Worm (Caenorhabditis elegans) whole organism, L4 larva: Measurements from ENCODE around the gene unc-71.
A peak's percentile ranks its signal among the peaks of the same experiment; 100 is the strongest.

Source experiments
- F44E2.7 ChIP-seq: fragments of 200-800 bp; sonication (Bioruptor generic); IDR thresholded peaks from 2 replicates; pipeline ENCODE4 v2.1.2; 2022; ENCODE audit warnings: missing genetic modification characterization, missing compliant biosample characterization
- R02D3.7 ChIP-seq: fragments of 150-350 bp; sonication (generic microtip); optimal IDR thresholded peaks from 3 replicates; lab custom pipeline; 2014; ENCODE audit warnings: missing biosample characterization, missing genetic modification characterization
- T26A8.4 ChIP-seq: fragments of 200-800 bp; sonication (Bioruptor generic); IDR thresholded peaks from 2 replicates; pipeline ENCODE4 v1.3.6; 2022; ENCODE audit warnings: missing genetic modification characterization, missing compliant biosample characterization
- ZK337.2 ChIP-seq: fragments of 200-800 bp; sonication (Bioruptor generic); IDR thresholded peaks from 2 replicates; pipeline ENCODE4 v1.3.6; 2022; ENCODE audit warnings: missing genetic modification reagents, missing genetic modification characterization, missing compliant biosample characterization
- aha-1 ChIP-seq: fragments of 150-350 bp; peaks from one replicate; lab custom pipeline; 2014; ENCODE audit warnings: missing biosample characterization, missing genetic modification characterization
- ama-1 ChIP-seq: fragments of 150-350 bp; optimal IDR thresholded peaks from 2 replicates; lab custom pipeline; 2014; ENCODE audit warnings: inconsistent platforms, mixed read lengths
- arid-1 ChIP-seq: fragments of 200-800 bp; sonication (Bioruptor generic); conservative IDR thresholded peaks from 2 replicates; pipeline ENCODE4 v1.3.6; 2022; ENCODE audit warnings: missing genetic modification reagents, missing genetic modification characterization, missing compliant biosample characterization
- ceh-20 ChIP-seq: fragments of 200-800 bp; sonication (Bioruptor generic); IDR thresholded peaks from 2 replicates; pipeline ENCODE4 v1.3.6; 2022; ENCODE audit warnings: missing genetic modification reagents, missing genetic modification characterization, missing compliant biosample characterization
- cey-2 ChIP-seq: sonication (generic microtip); optimal IDR thresholded peaks from 3 replicates; lab custom pipeline; 2017; ENCODE audit warnings: missing genetic modification characterization, mild to moderate bottlenecking, missing compliant biosample characterization, antibody characterized with exemption, borderline replicate concordance; ENCODE audit not compliant: insufficient read depth
- ctbp-1 ChIP-seq: fragments of 200-800 bp; sonication (Bioruptor generic); IDR thresholded peaks from 2 replicates; pipeline ENCODE4 v1.3.6; 2022; ENCODE audit warnings: missing genetic modification reagents, missing genetic modification characterization, missing compliant biosample characterization
- daf-16 ChIP-seq, 3 experiments: sonication (generic microtip); optimal IDR thresholded peaks; 2 replicates each; lab custom pipeline; 2016 to 2017; ENCODE audit warnings: missing genetic modification characterization in 3 of 3, missing genetic modification reagents in 3 of 3, mild to moderate bottlenecking in 2 of 3, missing compliant biosample characterization in 2 of 3, missing biosample characterization in 1 of 3, moderate library complexity in 1 of 3
- daf-8 ChIP-seq: fragments of 200-800 bp; sonication (Bioruptor generic); IDR thresholded peaks from 2 replicates; pipeline ENCODE4 v1.3.6; 2022; ENCODE audit warnings: missing genetic modification characterization, missing compliant biosample characterization
- dmd-8 ChIP-seq: fragments of 200-800 bp; sonication (Bioruptor generic); IDR thresholded peaks from 2 replicates; pipeline ENCODE4 v1.3.6; 2022; ENCODE audit warnings: missing genetic modification characterization, missing compliant biosample characterization
- dmd-9 ChIP-seq: fragments of 200-800 bp; sonication (Bioruptor generic); IDR thresholded peaks from 2 replicates; pipeline ENCODE4 v1.3.6; 2022; ENCODE audit warnings: missing genetic modification reagents, missing genetic modification characterization, missing compliant biosample characterization
- duxl-1 ChIP-seq: sonication (generic microtip); optimal IDR thresholded peaks from 2 replicates; lab custom pipeline; 2016; ENCODE audit warnings: mild to moderate bottlenecking, missing genetic modification characterization, moderate library complexity, missing compliant biosample characterization; ENCODE audit not compliant: poor library complexity
- dve-1 ChIP-seq: sonication (generic microtip); optimal IDR thresholded peaks from 2 replicates; lab custom pipeline; 2017; ENCODE audit warnings: antibody characterized with exemption, mild to moderate bottlenecking, missing genetic modification characterization, missing compliant biosample characterization; ENCODE audit not compliant: insufficient read depth
- egl-43 ChIP-seq: fragments of 200-800 bp; sonication (Bioruptor generic); IDR thresholded peaks from 2 replicates; pipeline ENCODE4 v1.3.6; 2022; ENCODE audit warnings: missing genetic modification reagents, missing genetic modification characterization, missing compliant biosample characterization
- fos-1 ChIP-seq: fragments of 150-350 bp; optimal IDR thresholded peaks from 2 replicates; lab custom pipeline; 2014; ENCODE audit warnings: missing biosample characterization, missing genetic modification characterization
- hif-1 ChIP-seq, 2 experiments: sonication (generic microtip); optimal IDR thresholded peaks; 2 replicates each; lab custom pipeline; 2016 to 2017; ENCODE audit warnings: missing compliant biosample characterization in 2 of 2, missing genetic modification characterization in 2 of 2, missing genetic modification reagents in 2 of 2, missing genotype in 2 of 2, mild to moderate bottlenecking in 1 of 2
- hlh-30 ChIP-seq: sonication (generic microtip); optimal IDR thresholded peaks from 2 replicates; lab custom pipeline; 2017; ENCODE audit warnings: antibody characterized with exemption, mild to moderate bottlenecking, missing genetic modification characterization, missing compliant biosample characterization; ENCODE audit not compliant: insufficient read depth
- jun-1 ChIP-seq: fragments of 150-350 bp; optimal IDR thresholded peaks from 2 replicates; lab custom pipeline; 2014; ENCODE audit warnings: missing biosample characterization, missing genetic modification reagents, missing genetic modification characterization
- lin-13 ChIP-seq: fragments of 150-350 bp; optimal IDR thresholded peaks from 2 replicates; lab custom pipeline; 2014; ENCODE audit warnings: missing biosample characterization, missing genetic modification reagents, missing genetic modification characterization
- lin-39 ChIP-seq: fragments of 150-350 bp; optimal IDR thresholded peaks from 2 replicates; lab custom pipeline; 2014; ENCODE audit warnings: missing biosample characterization, missing genetic modification reagents, missing genetic modification characterization
- madf-9 ChIP-seq: fragments of 200-800 bp; sonication (Bioruptor generic); conservative IDR thresholded peaks from 2 replicates; pipeline ENCODE4 v1.3.6; 2022; ENCODE audit warnings: missing genetic modification reagents, missing genetic modification characterization, missing compliant biosample characterization
- mes-2 ChIP-seq: sonication (generic microtip); optimal IDR thresholded peaks from 2 replicates; lab custom pipeline; 2016; ENCODE audit warnings: missing genotype, mild to moderate bottlenecking, missing genetic modification characterization, missing compliant biosample characterization; ENCODE audit not compliant: poor library complexity, severe bottlenecking
- nhr-237 ChIP-seq: sonication (generic microtip); optimal IDR thresholded peaks from 2 replicates; lab custom pipeline; 2017; ENCODE audit warnings: missing biosample characterization, missing genetic modification characterization
- nhr-28 ChIP-seq: fragments of 150-350 bp; optimal IDR thresholded peaks from 2 replicates; lab custom pipeline; 2014; ENCODE audit warnings: missing biosample characterization, missing genetic modification characterization
- nhr-41 ChIP-seq: fragments of 200-800 bp; sonication (Bioruptor generic); IDR thresholded peaks from 2 replicates; pipeline ENCODE4 v1.3.6; 2022; ENCODE audit warnings: missing genetic modification reagents, missing genetic modification characterization, missing compliant biosample characterization
- nhr-6 ChIP-seq: fragments of 150-350 bp; optimal IDR thresholded peaks from 2 replicates; lab custom pipeline; 2014; ENCODE audit warnings: missing biosample characterization, missing genetic modification characterization
- nhr-76 ChIP-seq: fragments of 150-350 bp; optimal IDR thresholded peaks from 2 replicates; lab custom pipeline; 2014; ENCODE audit warnings: missing biosample characterization, missing genetic modification characterization
- pha-4 ChIP-seq, 2 experiments: fragments of 150-350 bp in 1 of 2; fragments of 200-800 bp in 1 of 2; sonication (Bioruptor generic) in 1 of 2; IDR thresholded peaks in 1 of 2; optimal IDR thresholded peaks in 1 of 2; 2 replicates each; pipeline versions ENCODE4 v1.3.6 to Lab custom; 2014 to 2022; ENCODE audit warnings: missing genetic modification characterization in 2 of 2, missing genetic modification reagents in 2 of 2, missing biosample characterization in 1 of 2, missing compliant biosample characterization in 1 of 2
- php-3 ChIP-seq: fragments of 200-800 bp; sonication (Bioruptor generic); IDR thresholded peaks from 2 replicates; pipeline ENCODE4 v1.3.6; 2022; ENCODE audit warnings: missing genetic modification reagents, missing genetic modification characterization, missing compliant biosample characterization
- pqm-1 ChIP-seq: sonication (generic microtip); optimal IDR thresholded peaks from 2 replicates; lab custom pipeline; 2017; ENCODE audit warnings: missing biosample characterization, missing genetic modification characterization
- rbr-2 ChIP-seq: sonication (generic microtip); optimal IDR thresholded peaks from 2 replicates; lab custom pipeline; 2016; ENCODE audit warnings: missing genotype, missing genetic modification characterization, missing compliant biosample characterization
- saeg-2 ChIP-seq: fragments of 200-800 bp; sonication (Bioruptor generic); IDR thresholded peaks from 2 replicates; pipeline ENCODE4 v1.3.6; 2022; ENCODE audit warnings: missing genetic modification reagents, missing genetic modification characterization, missing compliant biosample characterization
- set-16 ChIP-seq: fragments of 200-800 bp; sonication (Bioruptor generic); IDR thresholded peaks from 2 replicates; pipeline ENCODE4 v1.3.6; 2022; ENCODE audit warnings: missing genetic modification reagents, missing genetic modification characterization, missing compliant biosample characterization
- snpc-1.2 ChIP-seq: fragments of 200-800 bp; sonication (Bioruptor generic); IDR thresholded peaks from 2 replicates; pipeline ENCODE4 v1.3.6; 2022; ENCODE audit warnings: missing genetic modification reagents, missing genetic modification characterization, missing compliant biosample characterization
- spr-3 ChIP-seq: fragments of 200-800 bp; sonication (Bioruptor generic); optimal IDR thresholded peaks from 2 replicates; lab custom pipeline; 2018; ENCODE audit warnings: mild to moderate bottlenecking, missing genetic modification characterization, missing compliant biosample characterization
- tra-1 ChIP-seq: fragments of 200-800 bp; sonication (Bioruptor generic); IDR thresholded peaks from 2 replicates; pipeline ENCODE4 v1.3.6; 2022; ENCODE audit warnings: missing genetic modification reagents, missing genetic modification characterization, missing compliant biosample characterization
- unc-62 ChIP-seq, 3 experiments: fragments of 150-350 bp in 1 of 3; sonication (generic microtip); optimal IDR thresholded peaks in 2 of 3; peaks in 1 of 3; 1 replicate in 1 of 3; 2 replicates in 2 of 3; lab custom pipeline; 2014 to 2017; ENCODE audit warnings: missing biosample characterization in 3 of 3, missing genetic modification characterization in 3 of 3, missing genetic modification reagents in 3 of 3, missing genotype in 1 of 3
- vab-7 ChIP-seq: fragments of 200-800 bp; sonication (Bioruptor generic); IDR thresholded peaks from 2 replicates; pipeline ENCODE4 v1.3.6; 2022; ENCODE audit warnings: missing genetic modification reagents, missing genetic modification characterization, missing compliant biosample characterization
- zag-1 ChIP-seq: fragments of 150-350 bp; optimal IDR thresholded peaks from 2 replicates; lab custom pipeline; 2014; ENCODE audit warnings: missing biosample characterization, missing genetic modification characterization
- zfp-2 ChIP-seq: sonication (generic microtip); optimal IDR thresholded peaks from 2 replicates; lab custom pipeline; 2016; ENCODE audit warnings: mild to moderate bottlenecking, missing genetic modification characterization, missing compliant biosample characterization
- zfp-3 ChIP-seq: fragments of 200-800 bp; sonication (Bioruptor generic); conservative IDR thresholded peaks from 2 replicates; pipeline ENCODE4 v1.3.6; 2022; ENCODE audit warnings: missing genetic modification reagents, missing genetic modification characterization, missing compliant biosample characterization

unc-71 gene

DNA sequence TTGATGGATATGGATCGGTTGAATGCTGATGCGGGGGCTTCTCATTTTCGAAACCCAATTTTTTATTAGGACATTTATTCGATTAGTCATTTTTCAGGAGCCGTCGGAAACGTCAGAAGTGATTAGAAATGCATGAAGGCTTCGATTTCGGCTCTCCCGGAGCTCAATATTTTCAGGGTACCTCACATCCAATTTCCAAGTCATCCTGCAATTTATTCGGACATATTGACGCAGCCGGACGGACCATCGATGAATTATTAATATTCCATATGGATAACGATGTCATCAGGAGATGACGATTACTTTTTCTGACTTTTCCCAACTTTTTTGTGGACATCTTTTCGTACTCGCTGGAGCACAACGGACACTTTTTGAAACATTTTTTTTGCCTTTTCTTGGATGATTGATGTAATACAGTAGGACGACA lies 15.1 kb upstream of the unc-71 start (continued):
- TF ChIP-seq dve-1 (tag; lab: Kevin White, UChicago) = peak; percentile 34
- TF ChIP-seq tra-1 (GFP tag; lab: Robert Waterston, UW) = no peak
- TF ChIP-seq hlh-30 = no peak
- TF ChIP-seq R02D3.7 (tag; lab: Kevin White, UChicago) = no peak
- no peak for TF ChIP-seq fos-1
- TF ChIP-seq dmd-8 = no peak
- TF ChIP-seq nhr-76 (tag; lab: Kevin White, UChicago) = no peak
- TF ChIP-seq madf-9 (GFP tag; lab: Robert Waterston, UW) = no peak
- TF ChIP-seq ZK337.2 (GFP tag; lab: Robert Waterston, UW) = no peak
- TF ChIP-seq daf-16 (GFP tag; optimal IDR thresholded peaks at IDR 0.05; lab: Kevin White, UChicago) = no peak
- TF ChIP-seq daf-16 (tag; optimal IDR thresholded peaks at IDR 0.05; lab: Kevin White, UChicago) = peak; percentile 32
- no peak for TF ChIP-seq rbr-2 (tag; lab: Kevin White, UChicago)
- TF ChIP-seq pha-4 (GFP tag; IDR thresholded peaks at IDR 0.05; lab: Robert Waterston, UW) = peak; percentile 53; the same call in 1 of the 2 replicates
- TF ChIP-seq pha-4 (tag; optimal IDR thresholded peaks at IDR 0.05; lab: Kevin White, UChicago) = no peak
- peak; percentile 85 for TF ChIP-seq aha-1 (tag; lab: Kevin White, UChicago)
- TF ChIP-seq lin-13 (GFP tag; lab: Kevin White, UChicago) = no peak
- TF ChIP-seq duxl-1 (tag; lab: Kevin White, UChicago) = peak; percentile 66
- no peak for TF ChIP-seq zfp-2 (tag; lab: Kevin White, UChicago)
- TF ChIP-seq spr-3 (GFP tag; lab: Kevin White, UChicago) = no peak

DNA sequence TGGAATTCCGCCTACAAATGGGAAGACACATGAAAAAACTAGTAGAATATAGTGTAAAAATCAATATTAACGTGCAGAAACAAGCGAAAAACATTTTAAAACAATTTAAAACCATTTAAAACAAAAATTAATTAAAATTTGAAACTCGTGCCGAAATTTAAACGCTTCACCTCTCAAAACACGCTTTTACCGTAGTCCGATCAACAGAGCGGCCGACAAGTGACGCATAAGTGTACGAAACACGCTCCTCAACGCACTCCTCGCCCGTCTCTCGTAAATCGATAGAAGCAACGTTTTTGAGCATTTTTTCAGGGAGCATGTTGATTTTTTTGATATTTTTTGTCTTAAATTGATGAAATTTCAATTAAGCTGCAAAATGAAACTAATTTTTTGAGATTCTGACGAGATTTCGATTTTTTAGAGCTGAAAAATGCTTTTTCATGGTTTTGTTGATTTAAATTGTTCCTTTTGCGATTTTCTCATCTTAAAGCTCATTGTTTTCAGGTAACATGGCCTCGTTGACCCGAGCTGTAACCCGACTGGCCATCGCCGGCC lies 13.5 kb upstream of the unc-71 start, which contains the start of gene cox-5A:
cox-5A (plus strand) TSS at position 505 of the 555 bp plus-strand sequence.
- peak; percentile 83 for TF ChIP-seq cey-2 (tag; lab: Kevin White, UChicago)
- peak; percentile 97 for TF ChIP-seq fos-1
- TF ChIP-seq zfp-3 (GFP tag; lab: Robert Waterston, UW) = peak; percentile 99
- peak; percentile 100 for TF ChIP-seq dve-1 (tag; lab: Kevin White, UChicago)
- TF ChIP-seq T26A8.4 (GFP tag; lab: Robert Waterston, UW) = peak; percentile 99
- TF ChIP-seq dmd-8 = no peak
- peak; percentile 88 for TF ChIP-seq snpc-1.2 (GFP tag; lab: Robert Waterston, UW)
- peak; percentile 2 for TF ChIP-seq lin-39
- TF ChIP-seq egl-43 (GFP tag; lab: Robert Waterston, UW) = peak; percentile 97
- peak; percentile 93 for TF ChIP-seq php-3 (GFP tag; lab: Robert Waterston, UW)
- TF ChIP-seq hlh-30 = peak; percentile 98
- peak; percentile 92; the same call in 1 of the 2 replicates for TF ChIP-seq F44E2.7
- peak; percentile 50 for TF ChIP-seq pqm-1 (tag; lab: Kevin White, UChicago)
- TF ChIP-seq arid-1 (GFP tag; lab: Robert Waterston, UW) = peak; percentile 98
- TF ChIP-seq nhr-237 (tag; lab: Kevin White, UChicago) = peak; percentile 66
- TF ChIP-seq jun-1 = peak; percentile 97
- TF ChIP-seq pha-4 (GFP tag; IDR thresholded peaks at IDR 0.05; lab: Robert Waterston, UW) = peak; percentile 99
- TF ChIP-seq pha-4 (tag; optimal IDR thresholded peaks at IDR 0.05; lab: Kevin White, UChicago) = peak; percentile 99
- TF ChIP-seq mes-2 (tag; lab: Kevin White, UChicago) = peak; percentile 98
- TF ChIP-seq nhr-76 (tag; lab: Kevin White, UChicago) = peak; percentile 81
- no peak for TF ChIP-seq daf-8
- TF ChIP-seq nhr-6 (tag; lab: Kevin White, UChicago) = peak; percentile 99
- TF ChIP-seq nhr-28 = peak; percentile 94
- peak; percentile 97 for TF ChIP-seq saeg-2 (GFP tag; lab: Robert Waterston, UW)
- peak; percentile 63 for TF ChIP-seq set-16 (GFP tag; lab: Robert Waterston, UW)
- peak; percentile 80 for TF ChIP-seq zag-1 (tag; lab: Kevin White, UChicago)
- TF ChIP-seq duxl-1 (tag; lab: Kevin White, UChicago) = peak; percentile 97
- peak; percentile 98 for TF ChIP-seq madf-9 (GFP tag; lab: Robert Waterston, UW)
- peak; percentile 91 for TF ChIP-seq nhr-41 (GFP tag; lab: Robert Waterston, UW)
- TF ChIP-seq vab-7 (GFP tag; lab: Robert Waterston, UW) = peak; percentile 97
- peak; percentile 94 for TF ChIP-seq ama-1 (lab: Kevin White, UChicago)
- TF ChIP-seq hif-1 (tag; optimal IDR thresholded peaks at IDR 0.05; lab: Kevin White, UChicago) = peak; percentile 85 to 96
- peak; percentile 98 for TF ChIP-seq ctbp-1 (GFP tag; lab: Robert Waterston, UW)
- peak; percentile 99 for TF ChIP-seq ceh-20
- TF ChIP-seq dmd-9 (GFP tag; lab: Robert Waterston, UW) = peak; percentile 99
- TF ChIP-seq unc-62 (GFP tag; optimal IDR thresholded peaks at IDR 0.05 in 1 of 2; lab: Kevin White, UChicago) = peak in 1 of 2 experiments; percentile 100
- TF ChIP-seq unc-62 (tag; optimal IDR thresholded peaks at IDR 0.05; lab: Kevin White, UChicago) = no peak
